Worm (Caenorhabditis elegans) whole organism, L4/young adult: Measurements from ENCODE around the gene F01G10.10.

Experiments used
- W03F9.2 ChIP-seq: fragments of 150-350 bp; optimal IDR thresholded peaks from 2 replicates; lab custom pipeline; 2014; ENCODE audit warnings: missing biosample characterization, missing genetic modification characterization
- dao-5 ChIP-seq: sonication (generic microtip); optimal IDR thresholded peaks from 2 replicates; lab custom pipeline; 2016; ENCODE audit warnings: missing genotype, missing genetic modification characterization, moderate library complexity, missing compliant biosample characterization
- him-1 ChIP-seq: sonication (generic microtip); optimal IDR thresholded peaks from 2 replicates; lab custom pipeline; 2016; ENCODE audit warnings: missing genotype, missing genetic modification reagents, missing genetic modification characterization, missing compliant biosample characterization

F01G10.10 gene

ce11 chrIV:10259557-10259956, 13.6 kb downstream of the F01G10.10 start, which contains the start of gene F01G10.9:
F01G10.9 (minus strand) TSS chrIV:10259657.
- TF ChIP-seq dao-5 (tag; lab: Kevin White, UChicago) (no peak), W03F9.2 (tag; lab: Kevin White, UChicago) (no peak), him-1 (tag; lab: Kevin White, UChicago) (no peak)

ce11 chrIV:10261061-10261460, 15.1 kb downstream of the F01G10.10 start:
- TF ChIP-seq W03F9.2 (tag; lab: Kevin White, UChicago) (no peak), dao-5 (tag; lab: Kevin White, UChicago) (no peak)

- TF ChIP-seq W03F9.2 (tag; lab: Kevin White, UChicago): no peak
- no peak for TF ChIP-seq him-1 (tag; lab: Kevin White, UChicago)
- TF ChIP-seq dao-5 (tag; lab: Kevin White, UChicago): no peak
These were observed 23.4 kb downstream of the F01G10.10 start, which contains the start of the genes nspd-7 and Y43C5A.2 for ce11 chrIV:10269137-10269933. nspd-7 (minus strand) TSS chrIV:10269187. Y43C5A.2 (plus strand) TSS chrIV:10269883.

ce11 chrIV:10273360-10273759, 27.4 kb downstream of the F01G10.10 start:
- no peak for TF ChIP-seq W03F9.2 (tag; lab: Kevin White, UChicago)

ce11 chrIV:10273781-10274313, 27.9 kb downstream of the F01G10.10 start, which contains the start of gene Y43C5A.3:
Y43C5A.3 (plus strand) TSS chrIV:10274036.
- TF ChIP-seq him-1 (tag; lab: Kevin White, UChicago): no peak
- TF ChIP-seq dao-5 (tag; lab: Kevin White, UChicago): no peak
- no peak for TF ChIP-seq W03F9.2 (tag; lab: Kevin White, UChicago)

- no peak for TF ChIP-seq him-1 (tag; lab: Kevin White, UChicago)
- no peak for TF ChIP-seq W03F9.2 (tag; lab: Kevin White, UChicago)
- TF ChIP-seq dao-5 (tag; lab: Kevin White, UChicago): no peak
These were observed 29.1 kb downstream of the F01G10.10 start for ce11 chrIV:10275050-10275449.

- TF ChIP-seq W03F9.2 (tag; lab: Kevin White, UChicago): no peak
These were observed 31.0 kb downstream of the F01G10.10 start, which contains the start of gene Y43C5A.7 for ce11 chrIV:10276960-10277359. Y43C5A.7 (plus strand) TSS chrIV:10277260.

ce11 chrIV:10277716-10278115, 31.8 kb downstream of the F01G10.10 start, which contains the start of gene Y43C5A.4:
Y43C5A.4 (plus strand) TSS chrIV:10278016.
- TF ChIP-seq him-1 (tag; lab: Kevin White, UChicago) (no peak), dao-5 (tag; lab: Kevin White, UChicago) (no peak), W03F9.2 (tag; lab: Kevin White, UChicago) (no peak)

- no peak for TF ChIP-seq dao-5 (tag; lab: Kevin White, UChicago)
- TF ChIP-seq W03F9.2 (tag; lab: Kevin White, UChicago): no peak
- no peak for TF ChIP-seq him-1 (tag; lab: Kevin White, UChicago)
These were observed 35.5 kb downstream of the F01G10.10 start, which contains the start of gene thk-1 for ce11 chrIV:10281482-10281881. thk-1 (minus strand) TSS chrIV:10281582.

- TF ChIP-seq him-1 (tag; lab: Kevin White, UChicago): no peak
- TF ChIP-seq W03F9.2 (tag; lab: Kevin White, UChicago): no peak
- TF ChIP-seq dao-5 (tag; lab: Kevin White, UChicago): no peak
These were observed 38.4 kb downstream of the F01G10.10 start, which contains the start of gene rad-51 for ce11 chrIV:10284194-10284910. rad-51 (minus strand) TSS chrIV:10284244.

ce11 chrIV:10285328-10285727, 39.4 kb downstream of the F01G10.10 start:
- TF ChIP-seq W03F9.2 (tag; lab: Kevin White, UChicago) (no peak), him-1 (tag; lab: Kevin White, UChicago) (no peak), dao-5 (tag; lab: Kevin White, UChicago) (no peak)

- no peak for TF ChIP-seq him-1 (tag; lab: Kevin White, UChicago)
- no peak for TF ChIP-seq W03F9.2 (tag; lab: Kevin White, UChicago)
- TF ChIP-seq dao-5 (tag; lab: Kevin White, UChicago): no peak
These were observed 40.7 kb downstream of the F01G10.10 start, which contains the start of gene ebax-1 for ce11 chrIV:10286655-10287054. ebax-1 (plus strand) TSS chrIV:10286955.

- TF ChIP-seq dao-5 (tag; lab: Kevin White, UChicago) (no peak), him-1 (tag; lab: Kevin White, UChicago) (no peak)
These were observed 42.6 kb downstream of the F01G10.10 start for ce11 chrIV:10288575-10288974.
